Worm (Caenorhabditis elegans): ENCODE data around the gene npr-1.

DNA sequence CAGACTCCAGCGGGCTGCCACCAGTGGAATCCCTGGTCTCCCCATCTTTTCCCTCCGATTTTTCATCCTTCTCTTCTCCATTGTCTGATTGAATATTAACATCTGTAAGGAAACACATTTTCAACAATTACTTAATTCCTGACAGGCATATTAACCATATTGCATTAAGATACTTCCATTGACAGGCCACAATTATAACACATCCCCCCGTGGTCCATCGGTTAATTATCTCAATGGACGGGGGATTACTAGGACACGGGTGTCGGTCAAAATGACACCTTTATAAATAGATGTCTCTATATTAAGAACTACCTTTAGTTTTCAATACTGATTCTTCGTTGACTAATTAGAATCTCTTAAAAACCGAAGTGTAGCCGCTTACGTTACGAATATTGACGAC lies 10.1 kb downstream of the npr-1 start:
- TF ChIP-seq lin-1 (GFP tag; IDR thresholded peaks at IDR 0.05): no peak
- TF ChIP-seq lsy-2 (tag; optimal IDR thresholded peaks at IDR 0.05): no peak
- TF ChIP-seq snpc-4 (tag; optimal IDR thresholded peaks at IDR 0.05): no peak
- no peak for TF ChIP-seq lir-3 (tag; optimal IDR thresholded peaks at IDR 0.05)
- no peak for TF ChIP-seq zip-11 (GFP tag; IDR thresholded peaks at IDR 0.05)
- TF ChIP-seq hmg-1.1 (GFP tag; IDR thresholded peaks at IDR 0.05): no peak
- no peak for TF ChIP-seq nhr-11 (tag; optimal IDR thresholded peaks at IDR 0.05)
- TF ChIP-seq mxl-3 (GFP tag; optimal IDR thresholded peaks at IDR 0.05): no peak
- no peak for TF ChIP-seq saeg-2 (GFP tag; IDR thresholded peaks at IDR 0.05)
- TF ChIP-seq ces-1 (GFP tag; optimal IDR thresholded peaks at IDR 0.05): no peak
- no peak for TF ChIP-seq nhr-237 (tag; optimal IDR thresholded peaks at IDR 0.05)

Data from whole organism, L4 larva.